Fruit fly (Drosophila melanogaster) whole organism, embryonic: Measurements from ENCODE around the gene Rab40.

Source experiments
- Aef1 ChIP-seq: fragments of 200-800 bp; sonication (Bioruptor generic); IDR thresholded peaks from 3 replicates; pipeline ENCODE4 v1.3.6; 2022; ENCODE audit warnings: missing biosample characterization, missing genetic modification characterization
- Asciz ChIP-seq: fragments of 200-800 bp; sonication (Bioruptor generic); optimal IDR thresholded peaks from 2 replicates; lab custom pipeline; 2017; ENCODE audit warnings: missing biosample characterization, mild to moderate bottlenecking, missing genetic modification characterization, missing genetic modification reagents
- Atf-2 ChIP-seq: fragments of 200-800 bp; sonication (Bioruptor generic); optimal IDR thresholded peaks from 2 replicates; lab custom pipeline; 2016; ENCODE audit warnings: missing biosample characterization, missing genetic modification characterization
- B-H2 ChIP-seq: fragments of 200-800 bp; sonication (Bioruptor generic); optimal IDR thresholded peaks from 2 replicates; lab custom pipeline; 2018; ENCODE audit warnings: missing biosample characterization, mild to moderate bottlenecking, missing genetic modification characterization
- Blimp-1 ChIP-seq: fragments of 200-800 bp; sonication (Bioruptor generic); optimal IDR thresholded peaks from 3 replicates; lab custom pipeline; 2018; ENCODE audit warnings: missing biosample characterization, missing genetic modification characterization, mild to moderate bottlenecking, moderate library complexity, missing genetic modification reagents
- CG10147 ChIP-seq: fragments of 200-800 bp; sonication (Bioruptor generic); optimal IDR thresholded peaks from 2 replicates; lab custom pipeline; 2019; ENCODE audit warnings: missing biosample characterization, mild to moderate bottlenecking, missing genetic modification characterization, moderate library complexity
- CG10267 ChIP-seq: fragments of 200-800 bp; sonication (Bioruptor generic); optimal IDR thresholded peaks from 2 replicates; lab custom pipeline; 2018; ENCODE audit warnings: missing biosample characterization, mild to moderate bottlenecking, missing genetic modification characterization, moderate library complexity
- CG10565 ChIP-seq: fragments of 200-800 bp; sonication (Bioruptor generic); optimal IDR thresholded peaks from 3 replicates; lab custom pipeline; 2016; ENCODE audit warnings: missing biosample characterization, mild to moderate bottlenecking, missing genetic modification characterization
- CG11695 ChIP-seq: fragments of 200-800 bp; sonication (Bioruptor generic); IDR thresholded peaks from 3 replicates; pipeline ENCODE4 v1.3.6; 2022; ENCODE audit warnings: missing biosample characterization, missing genetic modification characterization
- CG12299 ChIP-seq: fragments of 200-800 bp; sonication (Bioruptor generic); optimal IDR thresholded peaks from 2 replicates; lab custom pipeline; 2018; ENCODE audit warnings: missing biosample characterization, mild to moderate bottlenecking, missing genetic modification characterization
- CG13287 ChIP-seq: fragments of 200-800 bp; sonication (Bioruptor generic); IDR thresholded peaks from 2 replicates; pipeline ENCODE4 v1.3.6; 2022; ENCODE audit warnings: missing biosample characterization, missing genetic modification characterization; ENCODE audit not compliant: partially characterized antibody
- CG14710 ChIP-seq: fragments of 200-800 bp; sonication (Bioruptor generic); optimal IDR thresholded peaks from 3 replicates; lab custom pipeline; 2019; ENCODE audit warnings: missing biosample characterization, mild to moderate bottlenecking, missing genetic modification characterization, moderate library complexity
- CG15514 ChIP-seq: fragments of 200-800 bp; sonication (Bioruptor generic); optimal IDR thresholded peaks from 3 replicates; lab custom pipeline; 2017; ENCODE audit warnings: missing biosample characterization, missing genetic modification characterization, mild to moderate bottlenecking, moderate library complexity, missing genetic modification reagents
- CG17568 ChIP-seq: fragments of 200-800 bp; sonication (Bioruptor generic); optimal IDR thresholded peaks from 2 replicates; lab custom pipeline; 2018; ENCODE audit warnings: missing biosample characterization, mild to moderate bottlenecking, missing genetic modification characterization, moderate library complexity
- CG17829 ChIP-seq: fragments of 200-800 bp; optimal IDR thresholded peaks from 2 replicates; lab custom pipeline; 2019; ENCODE audit warnings: missing biosample characterization, mild to moderate bottlenecking, missing genetic modification characterization, moderate library complexity
- CG2712 ChIP-seq: fragments of 200-800 bp; optimal IDR thresholded peaks from 3 replicates; lab custom pipeline; 2019; ENCODE audit warnings: missing biosample characterization, mild to moderate bottlenecking, missing genetic modification characterization, moderate library complexity
- CG30403 ChIP-seq: fragments of 200-800 bp; sonication (Bioruptor generic); optimal IDR thresholded peaks from 3 replicates; lab custom pipeline; 2016; ENCODE audit warnings: missing biosample characterization, missing genetic modification characterization
- CG3163 ChIP-seq: fragments of 200-800 bp; sonication (Bioruptor generic); optimal IDR thresholded peaks from 3 replicates; lab custom pipeline; 2016; ENCODE audit warnings: missing biosample characterization, missing genetic modification characterization
- CG3847 ChIP-seq: fragments of 200-800 bp; sonication (Bioruptor generic); IDR thresholded peaks from 2 replicates; pipeline ENCODE4 v1.3.6; 2022; ENCODE audit warnings: missing biosample characterization, missing genetic modification characterization
- CG43689 ChIP-seq: fragments of 200-800 bp; sonication (Bioruptor generic); IDR thresholded peaks from 2 replicates; pipeline ENCODE4 v1.3.6; 2022; ENCODE audit warnings: missing biosample characterization, missing genetic modification characterization
- CG5180 ChIP-seq: fragments of 200-800 bp; sonication (Bioruptor generic); optimal IDR thresholded peaks from 3 replicates; lab custom pipeline; 2017; ENCODE audit warnings: missing biosample characterization, missing genetic modification characterization, mild to moderate bottlenecking, moderate library complexity, missing genetic modification reagents
- D19A ChIP-seq: fragments of 200-800 bp; optimal IDR thresholded peaks from 3 replicates; lab custom pipeline; 2019; ENCODE audit warnings: missing biosample characterization, mild to moderate bottlenecking, missing genetic modification characterization, moderate library complexity
- Ets65A ChIP-seq: fragments of 200-800 bp; sonication (Bioruptor generic); peaks from one replicate; lab custom pipeline; 2016; ENCODE audit warnings: missing biosample characterization, missing genetic modification characterization
- GATAe ChIP-seq: fragments of 200-800 bp; sonication (Bioruptor generic); conservative IDR thresholded peaks from 2 replicates; pipeline ENCODE4 v1.3.6; 2022; ENCODE audit warnings: missing biosample characterization, missing genetic modification characterization
- HLH4C ChIP-seq: fragments of 200-800 bp; sonication (Bioruptor generic); IDR thresholded peaks from 3 replicates; pipeline ENCODE4 v1.3.6; 2022; ENCODE audit warnings: missing biosample characterization, missing genetic modification characterization; ENCODE audit not compliant: partially characterized antibody
- HLHmδ ChIP-seq: fragments of 200-800 bp; sonication (Bioruptor generic); optimal IDR thresholded peaks from 2 replicates; lab custom pipeline; 2018; ENCODE audit warnings: missing biosample characterization, mild to moderate bottlenecking, missing genetic modification characterization, moderate library complexity
- HmgZ ChIP-seq: fragments of 200-800 bp; sonication (Bioruptor generic); optimal IDR thresholded peaks from 2 replicates; lab custom pipeline; 2018; ENCODE audit warnings: missing biosample characterization, mild to moderate bottlenecking, missing genetic modification characterization
- Lpt ChIP-seq: fragments of >200 bp; optimal IDR thresholded peaks from 2 replicates; lab custom pipeline; 2018; ENCODE audit warnings: missing biosample characterization, missing genetic modification characterization
- Scr ChIP-seq: fragments of 200-800 bp; sonication (Bioruptor generic); IDR thresholded peaks from 2 replicates; pipeline ENCODE4 v1.3.6; 2022; ENCODE audit warnings: missing biosample characterization, missing genetic modification characterization; ENCODE audit not compliant: partially characterized antibody
- Sox100B ChIP-seq: fragments of 200-800 bp; sonication (Bioruptor generic); optimal IDR thresholded peaks from 3 replicates; lab custom pipeline; 2018; ENCODE audit warnings: missing biosample characterization, mild to moderate bottlenecking, missing genetic modification characterization
- ap ChIP-seq: fragments of 200-800 bp; sonication (Bioruptor generic); IDR thresholded peaks from 2 replicates; pipeline ENCODE4 v1.3.6; 2022; ENCODE audit warnings: missing biosample characterization, missing genetic modification characterization
- bbx ChIP-seq: fragments of 200-800 bp; sonication (Bioruptor generic); IDR thresholded peaks from 2 replicates; pipeline ENCODE4 v1.3.6; 2022; ENCODE audit warnings: missing biosample characterization, missing genetic modification characterization; ENCODE audit not compliant: partially characterized antibody
- br ChIP-seq: fragments of >200 bp; optimal IDR thresholded peaks from 2 replicates; lab custom pipeline; 2017
- caup ChIP-seq: fragments of 200-800 bp; sonication (Bioruptor generic); optimal IDR thresholded peaks from 3 replicates; lab custom pipeline; 2017; ENCODE audit warnings: missing biosample characterization, mild to moderate bottlenecking, missing genetic modification characterization, moderate library complexity; ENCODE audit not compliant: severe bottlenecking
- ci ChIP-seq: fragments of 200-800 bp; sonication (Bioruptor generic); IDR thresholded peaks from 3 replicates; pipeline ENCODE4 v1.3.6; 2022; ENCODE audit warnings: missing biosample characterization, missing genetic modification characterization
- dm ChIP-seq: fragments of 200-800 bp; sonication (Bioruptor generic); optimal IDR thresholded peaks from 3 replicates; lab custom pipeline; 2016; ENCODE audit warnings: missing biosample characterization, missing genetic modification characterization
- dpn ChIP-seq, 2 experiments: fragments of 200-800 bp; sonication (Bioruptor generic); optimal IDR thresholded peaks; 3 replicates each; lab custom pipeline; 2016; ENCODE audit warnings: missing biosample characterization in 2 of 2, missing genetic modification characterization in 2 of 2
- dysf ChIP-seq: fragments of 200-800 bp; sonication (Bioruptor generic); IDR thresholded peaks from 3 replicates; pipeline ENCODE4 v1.3.6; 2022; ENCODE audit warnings: missing biosample characterization, missing genetic modification characterization
- gsb-n ChIP-seq: fragments of 200-800 bp; sonication (Bioruptor generic); optimal IDR thresholded peaks from 3 replicates; lab custom pipeline; 2018; ENCODE audit warnings: missing biosample characterization, mild to moderate bottlenecking, missing genetic modification characterization
- hbn ChIP-seq: fragments of 200-800 bp; sonication (Bioruptor generic); IDR thresholded peaks from 2 replicates; pipeline ENCODE4 v1.3.6; 2022; ENCODE audit warnings: missing biosample characterization, missing genetic modification characterization; ENCODE audit not compliant: partially characterized antibody
- her ChIP-seq: fragments of 200-800 bp; sonication (Bioruptor generic); optimal IDR thresholded peaks from 2 replicates; lab custom pipeline; 2016; ENCODE audit warnings: missing biosample characterization, missing genetic modification characterization
- ken ChIP-seq: fragments of 200-800 bp; sonication (Bioruptor generic); IDR thresholded peaks from 3 replicates; pipeline ENCODE4 v1.3.6; 2022; ENCODE audit warnings: missing biosample characterization, missing genetic modification characterization
- knrl ChIP-seq: fragments of 200-800 bp; sonication (Bioruptor generic); IDR thresholded peaks from 3 replicates; pipeline ENCODE4 v1.3.6; 2022; ENCODE audit warnings: missing biosample characterization, missing genetic modification characterization; ENCODE audit not compliant: partially characterized antibody
- mld ChIP-seq: fragments of 200-800 bp; sonication (Bioruptor generic); IDR thresholded peaks from 3 replicates; pipeline ENCODE4 v1.3.6; 2022; ENCODE audit warnings: missing biosample characterization, missing genetic modification characterization; ENCODE audit not compliant: partially characterized antibody
- run ChIP-seq: fragments of 200-800 bp; sonication (Bioruptor generic); optimal IDR thresholded peaks from 3 replicates; lab custom pipeline; 2018; ENCODE audit warnings: missing biosample characterization, mild to moderate bottlenecking, missing genetic modification characterization
- sr ChIP-seq: fragments of 200-800 bp; sonication (Bioruptor generic); IDR thresholded peaks from 3 replicates; pipeline ENCODE4 v1.3.6; 2022; ENCODE audit warnings: missing biosample characterization, missing genetic modification characterization
- sug ChIP-seq: fragments of 200-800 bp; optimal IDR thresholded peaks from 2 replicates; lab custom pipeline; 2019; ENCODE audit warnings: missing biosample characterization, mild to moderate bottlenecking, missing genetic modification characterization, moderate library complexity
- ttk ChIP-seq: fragments of 200-800 bp; sonication (Bioruptor generic); IDR thresholded peaks from 2 replicates; pipeline ENCODE4 v2.1.2; 2022; ENCODE audit warnings: missing biosample characterization, missing genetic modification characterization
- usp ChIP-seq: fragments of >200 bp; optimal IDR thresholded peaks from 2 replicates; lab custom pipeline; 2017; ENCODE audit warnings: missing biosample characterization, missing genetic modification characterization
- zfh2 ChIP-seq: fragments of 200-800 bp; sonication (Bioruptor generic); optimal IDR thresholded peaks from 2 replicates; lab custom pipeline; 2016; ENCODE audit warnings: missing biosample characterization, missing genetic modification characterization

Rab40 gene

dm6 chrX:12496930-12497329 is 34.0 kb upstream of the Rab40 start, which contains the start of gene mdu (continued):
- no peak for TF ChIP-seq ken
- TF ChIP-seq Aef1: peak; percentile 31; the same call in 1 of the 3 replicates
- no peak for TF ChIP-seq D19A (tag; lab: Kevin White, UChicago)
- peak; percentile 29; the same call in 1 of the 2 replicates for TF ChIP-seq CG13287 (GFP tag; lab: Robert Waterston, UW)
- 0 out of 3 replicates have a peak, but pooled peaks have one; percentile 21 for TF ChIP-seq mld (GFP tag; lab: Robert Waterston, UW)
- TF ChIP-seq HLHmδ (GFP tag; lab: Kevin White, UChicago): no peak
- TF ChIP-seq CG30403: peak; percentile 59
- TF ChIP-seq run (tag; lab: Kevin White, UChicago): no peak
- peak; percentile 40; the same call in 2 of the 3 replicates for TF ChIP-seq HLH4C (GFP tag; lab: Robert Waterston, UW)
- peak; percentile 5 for TF ChIP-seq CG10267 (tag; lab: Kevin White, UChicago)
- no peak for TF ChIP-seq HmgZ (tag; lab: Kevin White, UChicago)
- TF ChIP-seq Atf-2 (GFP tag; lab: Kevin White, UChicago): no peak
- TF ChIP-seq dpn (GFP tag; optimal IDR thresholded peaks at IDR 0.05; lab: Kevin White, UChicago): peak in 1 of 2 experiments; percentile 32
- TF ChIP-seq ci: 0 out of 3 replicates have a peak, but pooled peaks have one; percentile 36
- peak; percentile 31 for TF ChIP-seq CG14710 (tag; lab: Kevin White, UChicago)
- TF ChIP-seq CG17829 (tag; lab: Kevin White, UChicago): no peak
- TF ChIP-seq CG5180 (GFP tag; lab: Kevin White, UChicago): no peak
- TF ChIP-seq ap (GFP tag; lab: Robert Waterston, UW): no peak
- no peak for TF ChIP-seq dysf (GFP tag; lab: Robert Waterston, UW)
- no peak for TF ChIP-seq caup
- no peak for TF ChIP-seq dm (GFP tag; lab: Kevin White, UChicago)
- no peak for TF ChIP-seq br (lab: Kevin White, UChicago)
- TF ChIP-seq her: no peak
- peak; percentile 19; the same call in 1 of the 2 replicates for TF ChIP-seq Scr (GFP tag; lab: Robert Waterston, UW)
- no peak for TF ChIP-seq CG11695 (GFP tag; lab: Robert Waterston, UW)
- peak; percentile 25 for TF ChIP-seq CG15514
- TF ChIP-seq hbn (GFP tag; lab: Robert Waterston, UW): no peak
- no peak for TF ChIP-seq sr (GFP tag; lab: Robert Waterston, UW)
- no peak for TF ChIP-seq CG10565 (GFP tag; lab: Kevin White, UChicago)
- peak; percentile 54 for TF ChIP-seq CG3847
- peak; percentile 19 for TF ChIP-seq Ets65A
- no peak for TF ChIP-seq gsb-n (tag; lab: Kevin White, UChicago)
- peak; percentile 15 for TF ChIP-seq Sox100B (GFP tag; lab: Kevin White, UChicago)
- peak; percentile 71; the same call in 1 of the 2 replicates for TF ChIP-seq bbx (GFP tag; lab: Robert Waterston, UW)
- no peak for TF ChIP-seq CG43689 (GFP tag; lab: Robert Waterston, UW)
- TF ChIP-seq sug (tag; lab: Kevin White, UChicago): peak; percentile 42
- TF ChIP-seq CG2712 (tag; lab: Kevin White, UChicago): peak; percentile 35
- no peak for TF ChIP-seq Asciz
- TF ChIP-seq CG12299 (tag; lab: Kevin White, UChicago): no peak
- no peak for TF ChIP-seq CG3163 (GFP tag; lab: Kevin White, UChicago)
- TF ChIP-seq Lpt (GFP tag; lab: Kevin White, UChicago): no peak
- TF ChIP-seq B-H2 (GFP tag; lab: Kevin White, UChicago): no peak
- no peak for TF ChIP-seq usp
- TF ChIP-seq knrl: 0 out of 3 replicates have a peak, but pooled peaks have one; percentile 47
- TF ChIP-seq zfh2 (GFP tag; lab: Kevin White, UChicago): peak; percentile 4
- TF ChIP-seq CG10147 (GFP tag; lab: Kevin White, UChicago): no peak
- TF ChIP-seq GATAe (GFP tag; lab: Robert Waterston, UW): no peak
- no peak for TF ChIP-seq ttk (GFP tag; lab: Robert Waterston, UW)
- TF ChIP-seq Blimp-1 (GFP tag; lab: Kevin White, UChicago): no peak
- no peak for TF ChIP-seq CG17568 (GFP tag; lab: Kevin White, UChicago)
